Worm (Caenorhabditis elegans) whole organism, mixed stage, embryonic: ENCODE measurements around the gene idpp-15.

Source experiments
- ces-1 ChIP-seq: fragments of 150-350 bp; optimal IDR thresholded peaks from 2 replicates; lab custom pipeline; 2014; ENCODE audit warnings: missing biosample characterization, missing genetic modification reagents, missing genetic modification characterization
- elt-3 ChIP-seq: fragments of 150-350 bp; optimal IDR thresholded peaks from 2 replicates; lab custom pipeline; 2014; ENCODE audit warnings: missing biosample characterization, missing genetic modification characterization
- lsy-2 ChIP-seq: fragments of 150-350 bp; optimal IDR thresholded peaks from 2 replicates; lab custom pipeline; 2014; ENCODE audit warnings: missing biosample characterization, missing genetic modification characterization
- mep-1 ChIP-seq: fragments of 150-350 bp; optimal IDR thresholded peaks from 2 replicates; lab custom pipeline; 2017; ENCODE audit warnings: missing biosample characterization, missing genetic modification reagents, missing genetic modification characterization, inconsistent platforms
- nhr-12 ChIP-seq: fragments of 150-350 bp; optimal IDR thresholded peaks from 2 replicates; lab custom pipeline; 2014; ENCODE audit warnings: missing biosample characterization, missing genetic modification characterization
- nhr-237 ChIP-seq: fragments of 150-350 bp; optimal IDR thresholded peaks from 2 replicates; lab custom pipeline; 2014; ENCODE audit warnings: missing biosample characterization, missing genetic modification characterization
- nhr-28 ChIP-seq: fragments of 150-350 bp; optimal IDR thresholded peaks from 2 replicates; lab custom pipeline; 2014; ENCODE audit warnings: missing biosample characterization, missing genetic modification characterization
- pha-4 ChIP-seq: fragments of 150-350 bp; optimal IDR thresholded peaks from 2 replicates; lab custom pipeline; 2018; ENCODE audit warnings: missing biosample characterization, missing genetic modification reagents, missing genetic modification characterization
- snpc-4 ChIP-seq: fragments of 150-350 bp; optimal IDR thresholded peaks from 2 replicates; lab custom pipeline; 2014; ENCODE audit warnings: missing biosample characterization, missing genetic modification characterization
- unc-62 ChIP-seq: fragments of 150-350 bp; optimal IDR thresholded peaks from 2 replicates; lab custom pipeline; 2014; ENCODE audit warnings: missing biosample characterization, missing genetic modification reagents, missing genetic modification characterization

- TF ChIP-seq ces-1 (peak; percentile 53), nhr-28 (tag; lab: Kevin White, UChicago) (no peak), unc-62 (GFP tag; lab: Kevin White, UChicago) (no peak), lsy-2 (no peak), nhr-237 (tag; lab: Kevin White, UChicago) (no peak), nhr-12 (tag; lab: Kevin White, UChicago) (no peak), elt-3 (tag; lab: Kevin White, UChicago) (no peak), snpc-4 (tag; lab: Kevin White, UChicago) (no peak), pha-4 (no peak), mep-1 (no peak)
These were observed 47.0 kb downstream of the idpp-15 start for ce11 chrIII:8571845-8572244.
